6 worm cellular contexts compared by ENCODE assay signal in genomic region chrX:13946693-13947583, ce11.
TF ChIP-seq lines count a peak whose summit lies in the region.

No protein-coding gene starts in this region.

TF ChIP-seq in whole organism, L1 larva, 84 proteins besides CTCF, POLR2A, EP300 and RAD21:
- TF ChIP-seq elt-2 (tag; optimal IDR thresholded peaks at IDR 0.05; lab: Kevin White, UChicago) (peak; percentile 25), egl-27 (tag; optimal IDR thresholded peaks at IDR 0.05; lab: Kevin White, UChicago) (no peak)

TF ChIP-seq in whole organism, L2 larva, 48 proteins besides CTCF, POLR2A, EP300 and RAD21:
- TF ChIP-seq fos-1 (tag; optimal IDR thresholded peaks at IDR 0.05; lab: Kevin White, UChicago) (peak; percentile 81), gmeb-1 (tag; optimal IDR thresholded peaks at IDR 0.05; lab: Kevin White, UChicago) (no peak), ztf-1 (GFP tag; conservative IDR thresholded peaks at IDR 0.05; lab: Robert Waterston, UW) (no peak)

TF ChIP-seq in whole organism, L3 larva, 47 proteins besides CTCF, POLR2A, EP300 and RAD21:
- TF ChIP-seq pha-4 (tag; optimal IDR thresholded peaks at IDR 0.05; lab: Kevin White, UChicago) (no peak), pqm-1 (tag; optimal IDR thresholded peaks at IDR 0.05; lab: Kevin White, UChicago) (peak; percentile 44), elt-2 (tag; optimal IDR thresholded peaks at IDR 0.05; lab: Kevin White, UChicago) (peak; percentile 76)

TF ChIP-seq in whole organism, L4 larva, 104 proteins besides CTCF, POLR2A, EP300 and RAD21 (continues in another document):
- TF ChIP-seq dmd-6 (GFP tag; IDR thresholded peaks at IDR 0.05; lab: Robert Waterston, UW): peak; percentile 69
- TF ChIP-seq ceh-82 (tag; optimal IDR thresholded peaks at IDR 0.05; lab: Kevin White, UChicago): no peak
- 0 out of 2 replicates have a peak, but pooled peaks have one; percentile 14 for TF ChIP-seq lin-38 (GFP tag; IDR thresholded peaks at IDR 0.05; lab: Robert Waterston, UW)
- TF ChIP-seq aly-2 (tag; optimal IDR thresholded peaks at IDR 0.05; lab: Kevin White, UChicago): no peak
- no peak for TF ChIP-seq F26F4.8 (GFP tag; conservative IDR thresholded peaks at IDR 0.05; lab: Robert Waterston, UW)
- TF ChIP-seq ztf-7 (tag; optimal IDR thresholded peaks at IDR 0.05; lab: Kevin White, UChicago): no peak
- peak in 1 of 2 experiments; percentile 59 for TF ChIP-seq unc-62 (GFP tag; optimal IDR thresholded peaks at IDR 0.05 in 1 of 2; lab: Kevin White, UChicago)
- TF ChIP-seq unc-62 (tag; optimal IDR thresholded peaks at IDR 0.05; lab: Kevin White, UChicago): no peak
- no peak for TF ChIP-seq nhr-237 (tag; optimal IDR thresholded peaks at IDR 0.05; lab: Kevin White, UChicago)
- no peak for TF ChIP-seq nhr-11 (tag; optimal IDR thresholded peaks at IDR 0.05; lab: Kevin White, UChicago)
- no peak for TF ChIP-seq T20F7.1 (GFP tag; optimal IDR thresholded peaks at IDR 0.05; lab: Kevin White, UChicago)
- TF ChIP-seq ceh-44 (GFP tag; IDR thresholded peaks at IDR 0.05; lab: Robert Waterston, UW): no peak
- TF ChIP-seq mxl-3 (GFP tag; optimal IDR thresholded peaks at IDR 0.05; lab: Kevin White, UChicago): no peak
- 0 out of 2 replicates have a peak, but pooled peaks have one; percentile 55 for TF ChIP-seq lim-7 (GFP tag; IDR thresholded peaks at IDR 0.05; lab: Robert Waterston, UW)
- no peak for TF ChIP-seq zag-1 (tag; optimal IDR thresholded peaks at IDR 0.05; lab: Kevin White, UChicago)
- peak; percentile 48 for TF ChIP-seq dve-1 (tag; optimal IDR thresholded peaks at IDR 0.05; lab: Kevin White, UChicago; ENCODE audit: insufficient read depth)
- no peak for TF ChIP-seq nhr-41 (GFP tag; IDR thresholded peaks at IDR 0.05; lab: Robert Waterston, UW)
- TF ChIP-seq cey-2 (tag; optimal IDR thresholded peaks at IDR 0.05; lab: Kevin White, UChicago; ENCODE audit: borderline replicate concordance, insufficient read depth): no peak
- TF ChIP-seq nhr-28 (tag; optimal IDR thresholded peaks at IDR 0.05; lab: Kevin White, UChicago): peak; percentile 84
- TF ChIP-seq madf-5 (GFP tag; IDR thresholded peaks at IDR 0.05; lab: Robert Waterston, UW): no peak
- no peak for TF ChIP-seq lsy-2 (tag; optimal IDR thresholded peaks at IDR 0.05; lab: Kevin White, UChicago)
- TF ChIP-seq saeg-2 (GFP tag; IDR thresholded peaks at IDR 0.05; lab: Robert Waterston, UW): no peak
- TF ChIP-seq mep-1 (tag; optimal IDR thresholded peaks at IDR 0.05; lab: Kevin White, UChicago): peak; percentile 14
- no peak for TF ChIP-seq Y48G9A.11 (GFP tag; IDR thresholded peaks at IDR 0.05; lab: Robert Waterston, UW)
- no peak for TF ChIP-seq ZK546.5 (tag; optimal IDR thresholded peaks at IDR 0.05; lab: Kevin White, UChicago)
- TF ChIP-seq pha-4 (GFP tag; IDR thresholded peaks at IDR 0.05; lab: Robert Waterston, UW): no peak
- no peak for TF ChIP-seq pha-4 (tag; optimal IDR thresholded peaks at IDR 0.05; lab: Kevin White, UChicago)
- no peak for TF ChIP-seq nhr-42 (GFP tag; IDR thresholded peaks at IDR 0.05; lab: Robert Waterston, UW)

TF ChIP-seq in whole organism, late embryonic, 69 proteins besides CTCF, POLR2A, EP300 and RAD21:
- TF ChIP-seq ceh-2 (tag; optimal IDR thresholded peaks at IDR 0.05; lab: Kevin White, UChicago): no peak
- TF ChIP-seq elt-2 (tag; optimal IDR thresholded peaks at IDR 0.05; lab: Kevin White, UChicago): peak; percentile 53

TF ChIP-seq in whole organism, young adult, 124 proteins besides CTCF, POLR2A, EP300 and RAD21:
- TF ChIP-seq F55B11.4 (tag; optimal IDR thresholded peaks at IDR 0.05; lab: Kevin White, UChicago; ENCODE audit: borderline replicate concordance, insufficient read depth) (no peak), hrde-1 (tag; optimal IDR thresholded peaks at IDR 0.05; lab: Kevin White, UChicago; ENCODE audit: borderline replicate concordance) (no peak), akir-1 (GFP tag; optimal IDR thresholded peaks at IDR 0.05; lab: Kevin White, UChicago) (no peak), snpc-3.4 (tag; optimal IDR thresholded peaks at IDR 0.05; lab: Kevin White, UChicago) (peak; percentile 50), attf-6 (GFP tag; IDR thresholded peaks at IDR 0.05; lab: Robert Waterston, UW) (peak; percentile 37; the same call in 1 of the 2 replicates), hmg-20 (GFP tag; IDR thresholded peaks at IDR 0.05; lab: Robert Waterston, UW) (no peak), ceh-58 (GFP tag; IDR thresholded peaks at IDR 0.05; lab: Robert Waterston, UW) (no peak), ztf-25 (GFP tag; IDR thresholded peaks at IDR 0.05; lab: Robert Waterston, UW) (0 out of 2 replicates have a peak, but pooled peaks have one; percentile 6), let-607 (tag; optimal IDR thresholded peaks at IDR 0.05; lab: Kevin White, UChicago) (no peak), ztf-18 (tag; optimal IDR thresholded peaks at IDR 0.05; lab: Kevin White, UChicago) (no peak), ceh-40 (GFP tag; IDR thresholded peaks at IDR 0.05; lab: Robert Waterston, UW) (no peak), rcor-1 (GFP tag; IDR thresholded peaks at IDR 0.05; lab: Robert Waterston, UW) (0 out of 2 replicates have a peak, but pooled peaks have one; percentile 5), gei-17 (GFP tag; optimal IDR thresholded peaks at IDR 0.05; lab: Kevin White, UChicago) (no peak), C17E4.6 (GFP tag; IDR thresholded peaks at IDR 0.05; lab: Robert Waterston, UW) (no peak), ets-4 (GFP tag; optimal IDR thresholded peaks at IDR 0.05; lab: Kevin White, UChicago) (no peak), aptf-2 (GFP tag; conservative IDR thresholded peaks at IDR 0.05; lab: Robert Waterston, UW) (no peak), B0019.2 (GFP tag; conservative IDR thresholded peaks at IDR 0.05; lab: Robert Waterston, UW) (no peak), Y56A3A.18 (GFP tag; IDR thresholded peaks at IDR 0.05; lab: Robert Waterston, UW) (0 out of 2 replicates have a peak, but pooled peaks have one; percentile 31), cebp-2 (GFP tag; IDR thresholded peaks at IDR 0.05; lab: Robert Waterston, UW) (no peak), hmg-1.2 (GFP tag; IDR thresholded peaks at IDR 0.05; lab: Robert Waterston, UW) (0 out of 2 replicates have a peak, but pooled peaks have one; percentile 18), lir-1 (GFP tag; conservative IDR thresholded peaks at IDR 0.05; lab: Robert Waterston, UW) (no peak), Y53F4B.3 (GFP tag; IDR thresholded peaks at IDR 0.05; lab: Robert Waterston, UW) (no peak), snpc-1.1 (tag; optimal IDR thresholded peaks at IDR 0.05; lab: Kevin White, UChicago; ENCODE audit: insufficient read depth) (peak; percentile 64), nhr-80 (tag; optimal IDR thresholded peaks at IDR 0.05; lab: Kevin White, UChicago) (peak; percentile 72), F39B2.1 (GFP tag; IDR thresholded peaks at IDR 0.05; lab: Robert Waterston, UW) (0 out of 2 replicates have a peak, but pooled peaks have one; percentile 41), ztf-3 (GFP tag; optimal IDR thresholded peaks at IDR 0.05; lab: Kevin White, UChicago) (no peak), Y95B8A.8 (GFP tag; IDR thresholded peaks at IDR 0.05; lab: Robert Waterston, UW) (no peak), rpc-1 (optimal IDR thresholded peaks at IDR 0.05; lab: Kevin White, UChicago) (no peak), rpc-1 (tag; optimal IDR thresholded peaks at IDR 0.05; lab: Kevin White, UChicago) (peak; percentile 12), pbrm-1 (GFP tag; IDR thresholded peaks at IDR 0.05; lab: Robert Waterston, UW) (peak; percentile 55), ztf-22 (GFP tag; optimal IDR thresholded peaks at IDR 0.05; lab: Kevin White, UChicago) (no peak), snpc-4 (GFP tag; optimal IDR thresholded peaks at IDR 0.05; lab: Kevin White, UChicago) (peak; percentile 71), snpc-4 (tag; optimal IDR thresholded peaks at IDR 0.05; lab: Kevin White, UChicago) (peak in 3 of 4 experiments; percentile 67 to 96 (median 94))
